Worm (Caenorhabditis elegans): ENCODE measurements around the gene ZK1248.19.
A peak's percentile ranks its signal among the peaks of the same experiment; 100 is the strongest.

ce11 chrII:5839227-5839626, at the start of gene ZK1248.19:
- no peak for TF ChIP-seq pax-1 (tag; optimal IDR thresholded peaks at IDR 0.05)
- TF ChIP-seq syd-9 (tag; optimal IDR thresholded peaks at IDR 0.05), result no peak
- peak; percentile 28 for TF ChIP-seq nfya-1 (tag; optimal IDR thresholded peaks at IDR 0.05)
- TF ChIP-seq ceh-30 (tag; optimal IDR thresholded peaks at IDR 0.05), result no peak
- no peak for TF ChIP-seq fax-1 (tag; optimal IDR thresholded peaks at IDR 0.05)
- no peak for TF ChIP-seq ceh-9 (tag; optimal IDR thresholded peaks at IDR 0.05)
- no peak for TF ChIP-seq sox-2 (GFP tag; IDR thresholded peaks at IDR 0.05)
- no peak for TF ChIP-seq dmd-4 (tag; optimal IDR thresholded peaks at IDR 0.05; ENCODE audit: borderline replicate concordance)

Measured in whole organism, late embryonic.